Worm (Caenorhabditis elegans): ENCODE measurements around the gene srx-24.

DNA sequence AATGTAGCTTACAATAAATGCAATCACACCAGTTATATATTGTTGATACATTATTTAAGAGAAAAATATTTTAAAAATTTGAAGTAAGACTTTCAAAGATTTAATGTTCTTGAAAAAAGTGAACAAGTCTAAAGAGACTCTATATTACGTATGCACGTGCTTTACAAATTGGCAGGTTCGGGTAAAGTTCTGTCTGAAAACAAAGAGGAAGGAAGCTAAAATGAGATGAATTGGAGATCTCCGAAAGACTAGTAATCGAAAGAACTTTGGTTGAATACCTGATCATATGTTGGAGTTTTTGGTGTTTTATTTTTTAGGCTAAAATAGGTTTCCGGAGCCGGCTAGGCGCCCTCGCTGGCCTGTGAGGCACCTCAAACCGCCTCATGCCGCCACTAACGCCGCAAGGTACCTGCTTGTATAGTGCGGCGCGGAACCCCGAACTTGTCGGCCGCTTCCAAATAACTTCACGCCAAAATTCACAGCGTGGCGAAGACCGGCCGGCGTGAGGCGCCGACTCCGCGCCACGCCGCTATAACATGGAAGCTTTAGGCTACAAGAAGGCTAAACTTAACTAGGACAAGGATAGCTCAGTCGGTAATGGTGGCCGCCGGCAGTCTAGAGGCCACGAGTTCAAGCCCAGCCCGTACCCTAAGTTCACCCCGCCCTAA lies 7.5 kb upstream of the srx-24 start, which contains the start of gene srx-28:
- no peak for TF ChIP-seq lsy-2 (tag; optimal IDR thresholded peaks at IDR 0.05)
- TF ChIP-seq sptf-1 (tag; optimal IDR thresholded peaks at IDR 0.05): no peak
- TF ChIP-seq nhr-76 (tag; optimal IDR thresholded peaks at IDR 0.05): no peak
- TF ChIP-seq unc-62 (GFP tag; optimal IDR thresholded peaks at IDR 0.05): no peak
- TF ChIP-seq pha-4 (tag; optimal IDR thresholded peaks at IDR 0.05): no peak
- TF ChIP-seq unc-39 (tag; optimal IDR thresholded peaks at IDR 0.05): no peak
- no peak for TF ChIP-seq mab-5 (tag; optimal IDR thresholded peaks at IDR 0.05)
- no peak for TF ChIP-seq ztf-11 (tag; optimal IDR thresholded peaks at IDR 0.05)
- no peak for TF ChIP-seq flh-1 (GFP tag; optimal IDR thresholded peaks at IDR 0.05)
- TF ChIP-seq blmp-1 (tag; optimal IDR thresholded peaks at IDR 0.05): no peak
- TF ChIP-seq nhr-12 (tag; optimal IDR thresholded peaks at IDR 0.05): no peak
- TF ChIP-seq ceh-83 (GFP tag; optimal IDR thresholded peaks at IDR 0.05): no peak
- no peak for TF ChIP-seq snpc-4 (tag; optimal IDR thresholded peaks at IDR 0.05)
- TF ChIP-seq mep-1 (tag; optimal IDR thresholded peaks at IDR 0.05): no peak

Data from whole organism, mixed stage, embryonic.